Worm (Caenorhabditis elegans): ENCODE measurements around the gene ugt-62.
A peak's percentile ranks its signal among the peaks of the same experiment; 100 is the strongest.

The ugt-62 gene

ce11 chrIII:4506590-4507128 is 33.8 kb downstream of the ugt-62 start:
- no peak for TF ChIP-seq efl-1 (optimal IDR thresholded peaks at IDR 0.05)
- TF ChIP-seq efl-1 (GFP tag; optimal IDR thresholded peaks at IDR 0.05 in 1 of 2), result peak in 1 of 2 experiments; percentile 61
- no peak for TF ChIP-seq unc-62 (GFP tag; optimal IDR thresholded peaks at IDR 0.05)
- peak; percentile 38 for TF ChIP-seq nhr-85 (tag)
- no peak for TF ChIP-seq fkh-4 (tag; optimal IDR thresholded peaks at IDR 0.05; ENCODE audit: borderline replicate concordance)
- TF ChIP-seq ceh-88 (GFP tag; IDR thresholded peaks at IDR 0.05), result no peak
- no peak for TF ChIP-seq nhr-12 (tag; optimal IDR thresholded peaks at IDR 0.05)
- TF ChIP-seq elt-2 (tag; optimal IDR thresholded peaks at IDR 0.05), result no peak

- TF ChIP-seq Y116A8C.19 (tag; optimal IDR thresholded peaks at IDR 0.05; ENCODE audit: borderline replicate concordance), result no peak
- peak; percentile 76 for TF ChIP-seq elt-2 (tag; optimal IDR thresholded peaks at IDR 0.05)
- TF ChIP-seq tlp-1 (tag; optimal IDR thresholded peaks at IDR 0.05), result peak; percentile 26
- TF ChIP-seq fkh-8 (tag; optimal IDR thresholded peaks at IDR 0.05), result no peak
- peak; percentile 43 for TF ChIP-seq pqm-1 (tag; optimal IDR thresholded peaks at IDR 0.05)
Measured at ce11 chrIII:4506140-4506539, 34.3 kb downstream of the ugt-62 start.

DNA sequence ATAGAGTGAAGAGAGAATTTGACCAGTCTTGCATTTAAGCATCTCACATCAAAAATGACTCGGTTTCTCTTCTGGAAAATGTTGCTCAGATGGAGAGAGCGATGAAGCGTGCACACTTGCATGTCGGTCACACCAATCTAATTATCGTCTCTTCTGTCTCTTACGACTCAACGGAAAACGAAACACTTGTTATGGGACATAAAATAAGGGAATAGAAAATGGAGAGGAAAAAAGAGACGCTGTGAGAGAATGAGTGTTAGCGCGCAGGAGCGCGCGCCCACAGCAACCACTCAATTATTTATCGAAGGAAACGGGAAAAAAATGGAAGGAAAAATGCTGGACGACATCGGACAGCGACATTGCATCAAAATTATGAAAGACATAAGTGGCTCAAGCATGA is 34.7 kb downstream of the ugt-62 start:
- TF ChIP-seq nhr-76 (tag; optimal IDR thresholded peaks at IDR 0.05) (no peak), mef-2 (tag; optimal IDR thresholded peaks at IDR 0.05) (no peak), skn-1 (tag; optimal IDR thresholded peaks at IDR 0.05) (no peak), unc-30 (tag; optimal IDR thresholded peaks at IDR 0.05) (no peak), pag-3 (tag; optimal IDR thresholded peaks at IDR 0.05; ENCODE audit: borderline replicate concordance, insufficient read depth) (no peak), nhr-19 (GFP tag; conservative IDR thresholded peaks at IDR 0.05) (no peak), alr-1 (tag; optimal IDR thresholded peaks at IDR 0.05; ENCODE audit: borderline replicate concordance) (no peak), pax-3 (tag; optimal IDR thresholded peaks at IDR 0.05) (no peak), ceh-88 (GFP tag; IDR thresholded peaks at IDR 0.05) (no peak), pqm-1 (tag; optimal IDR thresholded peaks at IDR 0.05) (no peak), nhr-84 (tag; optimal IDR thresholded peaks at IDR 0.05) (no peak), ceh-8 (GFP tag; optimal IDR thresholded peaks at IDR 0.05) (peak; percentile 7), ceh-82 (tag; optimal IDR thresholded peaks at IDR 0.05) (peak in 1 of 3 experiments; percentile 39), mep-1 (tag; optimal IDR thresholded peaks at IDR 0.05) (no peak), aha-1 (tag; optimal IDR thresholded peaks at IDR 0.05) (no peak), zag-1 (tag; optimal IDR thresholded peaks at IDR 0.05) (no peak), C16A3.4 (tag; optimal IDR thresholded peaks at IDR 0.05) (no peak), nhr-90 (tag; optimal IDR thresholded peaks at IDR 0.05; ENCODE audit: poor library complexity) (no peak), nhr-71 (tag; optimal IDR thresholded peaks at IDR 0.05) (peak; percentile 26), sup-37 (GFP tag; optimal IDR thresholded peaks at IDR 0.05) (no peak), sptf-1 (tag; optimal IDR thresholded peaks at IDR 0.05) (no peak), xbp-1 (tag; optimal IDR thresholded peaks at IDR 0.05) (peak; percentile 37), unc-130 (tag; optimal IDR thresholded peaks at IDR 0.05) (no peak), zip-4 (GFP tag; optimal IDR thresholded peaks at IDR 0.05) (no peak), ztf-4 (tag; optimal IDR thresholded peaks at IDR 0.05) (no peak), nhr-11 (tag; optimal IDR thresholded peaks at IDR 0.05) (no peak), Y116A8C.19 (tag; optimal IDR thresholded peaks at IDR 0.05; ENCODE audit: borderline replicate concordance) (no peak), dpl-1 (GFP tag; optimal IDR thresholded peaks at IDR 0.05) (peak in 1 of 3 experiments; percentile 0), aly-2 (tag; optimal IDR thresholded peaks at IDR 0.05) (no peak), nhr-237 (tag; optimal IDR thresholded peaks at IDR 0.05) (peak; percentile 1), ama-1 (optimal IDR thresholded peaks at IDR 0.05) (no peak), efl-1 (optimal IDR thresholded peaks at IDR 0.05) (peak in 1 of 2 experiments; percentile 4), efl-1 (GFP tag; optimal IDR thresholded peaks at IDR 0.05 in 1 of 2) (no peak), sox-4 (tag; optimal IDR thresholded peaks at IDR 0.05) (no peak), nhr-47 (tag; optimal IDR thresholded peaks at IDR 0.05) (peak; percentile 58), tbx-2 (tag; optimal IDR thresholded peaks at IDR 0.05) (peak; percentile 68), hlh-17 (GFP tag; optimal IDR thresholded peaks at IDR 0.05; ENCODE audit: borderline replicate concordance) (no peak), nhr-85 (tag) (no peak), ceh-90 (tag; optimal IDR thresholded peaks at IDR 0.05) (no peak), C34B4.2 (tag; optimal IDR thresholded peaks at IDR 0.05) (no peak), ces-1 (GFP tag; optimal IDR thresholded peaks at IDR 0.05) (peak; percentile 36), ets-5 (GFP tag; IDR thresholded peaks at IDR 0.05) (no peak), jun-1 (tag; optimal IDR thresholded peaks at IDR 0.05) (no peak)

Measured in whole organism, L1 larva.